Fruit fly (Drosophila melanogaster) whole organism, wandering third instar larva: Measurements from ENCODE around the gene CG43797.

ENCODE experiments used
- Abd-B ChIP-seq: fragments of >200 bp; optimal IDR thresholded peaks from 2 replicates; lab custom pipeline; 2017; ENCODE audit warnings: missing biosample characterization, missing genetic modification characterization
- CG32264 ChIP-seq: fragments of 200-800 bp; sonication (Bioruptor generic); optimal IDR thresholded peaks from 2 replicates; lab custom pipeline; 2016; ENCODE audit warnings: missing biosample characterization, missing genetic modification characterization
- Dfd ChIP-seq: fragments of >200 bp; optimal IDR thresholded peaks from 2 replicates; lab custom pipeline; 2017; ENCODE audit warnings: missing biosample characterization, missing genetic modification characterization
- Dif ChIP-seq: fragments of 200-275, 200-300 bp; sonication (Bioruptor generic); optimal IDR thresholded peaks from 2 replicates; lab custom pipeline; 2018; ENCODE audit warnings: missing biosample characterization, missing genetic modification characterization; ENCODE audit not compliant: partially characterized antibody
- HLH106 ChIP-seq: fragments of 200-800 bp; optimal IDR thresholded peaks from 3 replicates; lab custom pipeline; 2019; ENCODE audit warnings: missing biosample characterization, mild to moderate bottlenecking, missing genetic modification characterization, moderate library complexity
- Hnf4 ChIP-seq: fragments of 200-800 bp; sonication (Bioruptor generic); optimal IDR thresholded peaks from 2 replicates; lab custom pipeline; 2016; ENCODE audit warnings: missing biosample characterization, mild to moderate bottlenecking, missing genetic modification characterization
- Hr78 ChIP-seq: fragments of >200 bp; optimal IDR thresholded peaks from 2 replicates; lab custom pipeline; 2017; ENCODE audit warnings: missing biosample characterization, missing genetic modification characterization
- Hr83 ChIP-seq: fragments of 200-300 bp; sonication (Bioruptor generic); optimal IDR thresholded peaks from 2 replicates; lab custom pipeline; 2016; ENCODE audit warnings: missing biosample characterization, mild to moderate bottlenecking, missing genetic modification characterization, moderate library complexity; ENCODE audit not compliant: poor library complexity, severe bottlenecking
- Myc ChIP-seq: fragments of >200 bp; optimal IDR thresholded peaks from 2 replicates; lab custom pipeline; 2017
- N ChIP-seq: fragments of >200 bp; optimal IDR thresholded peaks from 2 replicates; lab custom pipeline; 2018; ENCODE audit warnings: missing biosample characterization, missing external identifiers, missing genetic modification characterization
- OdsH ChIP-seq: fragments of 200-800 bp; sonication (Bioruptor generic); optimal IDR thresholded peaks from 2 replicates; lab custom pipeline; 2016; ENCODE audit warnings: missing biosample characterization, mild to moderate bottlenecking, missing genetic modification characterization
- Rel ChIP-seq, 2 experiments: fragments of 200-800 bp; sonication (Bioruptor generic) in 1 of 2; optimal IDR thresholded peaks; 2 replicates in 1 of 2; 3 replicates in 1 of 2; lab custom pipeline; 2016 to 2019; ENCODE audit warnings: mild to moderate bottlenecking in 2 of 2, missing biosample characterization in 2 of 2, missing genetic modification characterization in 2 of 2, moderate library complexity in 1 of 2
- Sp1 ChIP-seq: fragments of 200-800 bp; sonication (Bioruptor generic); optimal IDR thresholded peaks from 3 replicates; lab custom pipeline; 2019; ENCODE audit warnings: missing biosample characterization, mild to moderate bottlenecking, missing genetic modification characterization, moderate library complexity
- Vsx2 ChIP-seq: fragments of 200-300, 225-300 bp; sonication (Bioruptor generic); optimal IDR thresholded peaks from 2 replicates; lab custom pipeline; 2018; ENCODE audit warnings: missing biosample characterization, missing genetic modification characterization; ENCODE audit not compliant: partially characterized antibody
- br ChIP-seq: fragments of 200-800 bp; sonication (Bioruptor generic); optimal IDR thresholded peaks from 2 replicates; lab custom pipeline; 2016; ENCODE audit warnings: missing biosample characterization, missing genetic modification characterization
- brk ChIP-seq: fragments of 200-800 bp; sonication (Bioruptor generic); optimal IDR thresholded peaks from 2 replicates; lab custom pipeline; 2016; ENCODE audit warnings: missing biosample characterization, mild to moderate bottlenecking, missing genetic modification characterization
- dl ChIP-seq, 2 experiments: fragments of 175-275, 200-275 bp in 1 of 2; fragments of 200-275 bp in 1 of 2; sonication (Bioruptor generic); optimal IDR thresholded peaks; lab custom pipeline; 2018; ENCODE audit warnings: mild to moderate bottlenecking in 2 of 2, missing biosample characterization in 2 of 2, missing genetic modification characterization in 2 of 2, moderate library complexity in 2 of 2; ENCODE audit not compliant: partially characterized antibody in 2 of 2, insufficient read depth in 1 of 2
- dmrt93B ChIP-seq: fragments of 200-800 bp; sonication (Bioruptor generic); optimal IDR thresholded peaks from 2 replicates; lab custom pipeline; 2018; ENCODE audit warnings: missing biosample characterization, mild to moderate bottlenecking, missing genetic modification characterization
- dsf ChIP-seq: sonication (Bioruptor generic); optimal IDR thresholded peaks from 2 replicates; lab custom pipeline; 2016; ENCODE audit warnings: missing biosample characterization, missing genetic modification characterization, borderline replicate concordance
- ey ChIP-seq: fragments of 200-800 bp; sonication (Bioruptor generic); optimal IDR thresholded peaks from 2 replicates; lab custom pipeline; 2016; ENCODE audit warnings: missing biosample characterization, missing genetic modification characterization
- foxo ChIP-seq, 2 experiments: fragments of 200-800 bp; sonication (Bioruptor generic); optimal IDR thresholded peaks; 2 replicates in 1 of 2; 3 replicates in 1 of 2; lab custom pipeline; 2016 to 2017; ENCODE audit warnings: missing biosample characterization in 2 of 2, missing genetic modification characterization in 2 of 2
- fru ChIP-seq: fragments of 200-800 bp; sonication (Bioruptor generic); optimal IDR thresholded peaks from 3 replicates; lab custom pipeline; 2016; ENCODE audit warnings: missing biosample characterization, mild to moderate bottlenecking, missing genetic modification characterization
- h ChIP-seq: fragments of 200-800 bp; sonication (Bioruptor generic); optimal IDR thresholded peaks from 3 replicates; lab custom pipeline; 2016; ENCODE audit warnings: missing biosample characterization, mild to moderate bottlenecking, missing genetic modification characterization
- jim ChIP-seq: fragments of 175-275, 200-325 bp; sonication (Bioruptor generic); optimal IDR thresholded peaks from 2 replicates; lab custom pipeline; 2016; ENCODE audit warnings: missing biosample characterization, mild to moderate bottlenecking, missing genetic modification characterization
- lola ChIP-seq: fragments of >200 bp; optimal IDR thresholded peaks from 2 replicates; lab custom pipeline; 2017; ENCODE audit warnings: missing biosample characterization, missing genetic modification characterization
- pan ChIP-seq: fragments of >200 bp; optimal IDR thresholded peaks from 2 replicates; lab custom pipeline; 2017
- psq ChIP-seq: fragments of 200-800 bp; sonication (Bioruptor generic); optimal IDR thresholded peaks from 3 replicates; lab custom pipeline; 2017; ENCODE audit warnings: missing biosample characterization, mild to moderate bottlenecking, missing genetic modification characterization, moderate library complexity
- rgr ChIP-seq: fragments of 200-800 bp; sonication (Bioruptor generic); optimal IDR thresholded peaks from 3 replicates; lab custom pipeline; 2016; ENCODE audit warnings: missing biosample characterization, mild to moderate bottlenecking, missing genetic modification characterization
- sage ChIP-seq: fragments of 200-800 bp; sonication (Bioruptor generic); optimal IDR thresholded peaks from 2 replicates; lab custom pipeline; 2016; ENCODE audit warnings: missing biosample characterization, mild to moderate bottlenecking, missing genetic modification characterization
- sv ChIP-seq: fragments of 200-800 bp; sonication (Bioruptor generic); optimal IDR thresholded peaks from 3 replicates; lab custom pipeline; 2016; ENCODE audit warnings: missing biosample characterization, missing genetic modification characterization
- tai ChIP-seq: sonication (Bioruptor generic); optimal IDR thresholded peaks from 2 replicates; lab custom pipeline; 2016; ENCODE audit warnings: missing biosample characterization, missing genetic modification characterization
- usp ChIP-seq: fragments of >200 bp; optimal IDR thresholded peaks from 2 replicates; lab custom pipeline; 2017; ENCODE audit warnings: missing biosample characterization, missing genetic modification characterization
- woc ChIP-seq: sonication (Bioruptor generic); optimal IDR thresholded peaks from 2 replicates; lab custom pipeline; 2016; ENCODE audit warnings: missing biosample characterization, mild to moderate bottlenecking, missing genetic modification characterization

The CG43797 gene

DNA sequence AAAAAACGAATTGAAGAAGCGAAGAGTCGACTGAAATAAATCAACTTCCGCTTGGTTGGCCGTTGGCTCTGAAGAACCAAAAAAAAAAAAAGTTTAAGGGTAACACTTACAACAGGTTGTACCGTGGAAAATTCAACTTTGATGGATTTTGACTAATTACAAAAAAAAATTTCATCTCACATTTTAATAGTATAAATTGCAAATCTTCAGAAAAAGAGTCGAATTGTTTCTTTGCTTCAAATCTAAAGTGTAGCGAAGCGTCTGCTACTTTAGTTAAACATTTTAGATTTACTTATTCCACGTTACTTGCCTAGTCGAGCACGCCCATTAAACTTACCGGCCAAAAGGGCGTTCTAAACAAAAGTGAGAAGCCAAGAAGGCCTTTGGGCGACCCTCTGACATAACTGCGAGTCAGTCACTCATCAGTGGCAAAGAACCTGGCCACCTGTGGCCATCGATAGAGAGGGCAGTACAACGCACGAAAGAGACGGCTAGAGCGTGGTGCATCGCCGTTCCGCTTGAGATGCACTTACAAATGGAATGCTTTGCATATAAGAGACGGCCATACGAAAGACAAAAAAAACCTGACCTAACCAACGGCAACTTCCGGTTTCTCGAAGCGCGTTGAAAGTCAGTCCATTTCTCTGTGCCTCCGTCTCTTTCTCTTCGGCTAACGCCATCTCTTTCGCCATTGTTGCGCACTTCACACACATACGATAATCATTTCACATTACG, 22.0 kb downstream of the CG43797 start:
- TF ChIP-seq N (GFP tag; lab: Kevin White, UChicago) (no peak), dmrt93B (GFP tag; lab: Kevin White, UChicago) (no peak), usp (GFP tag; lab: Kevin White, UChicago) (no peak), h (GFP tag; lab: Kevin White, UChicago) (no peak), Hr83 (GFP tag; lab: Kevin White, UChicago) (no peak), Vsx2 (GFP tag; lab: Kevin White, UChicago) (no peak), Hnf4 (GFP tag; lab: Kevin White, UChicago) (no peak), brk (GFP tag; lab: Kevin White, UChicago) (no peak), foxo (GFP tag; optimal IDR thresholded peaks at IDR 0.05; lab: Kevin White, UChicago) (no peak), jim (GFP tag; lab: Kevin White, UChicago) (no peak)

DNA sequence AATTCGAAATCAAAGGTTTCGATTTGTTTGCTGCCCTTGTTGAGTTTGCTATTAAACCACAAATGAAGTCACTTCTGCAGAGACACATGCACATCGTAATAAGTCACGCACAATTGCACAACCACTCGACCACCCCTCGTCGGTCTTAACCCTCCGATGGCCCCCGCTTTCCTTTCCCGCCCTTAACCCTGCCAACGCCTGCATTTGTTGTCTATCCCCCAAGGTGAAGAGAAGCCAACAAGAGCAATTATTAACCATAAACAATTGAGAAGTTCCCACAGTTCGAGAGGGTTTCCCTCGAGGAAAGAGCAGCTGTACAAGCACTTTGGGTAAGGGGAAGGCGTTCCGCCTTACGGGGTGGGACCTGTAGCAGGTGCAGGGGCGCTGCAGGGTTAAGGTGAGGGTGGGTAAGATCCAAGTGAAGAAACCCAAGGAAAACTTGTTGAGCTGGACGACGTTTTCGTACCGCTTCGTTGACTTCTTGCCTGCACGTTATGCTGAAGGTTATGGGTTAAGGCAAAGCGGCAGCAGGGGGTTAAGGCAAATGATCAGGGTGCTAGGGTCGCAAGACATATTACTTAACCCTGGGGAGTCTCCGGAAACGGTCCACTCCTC, 23.6 kb downstream of the CG43797 start:
- TF ChIP-seq Myc (lab: Kevin White, UChicago) (no peak), foxo (GFP tag; optimal IDR thresholded peaks at IDR 0.05; lab: Kevin White, UChicago) (no peak), dl (GFP tag; optimal IDR thresholded peaks at IDR 0.05; lab: Kevin White, UChicago; ENCODE audit: insufficient read depth in 1 of 2, partially characterized antibody in 2 of 2) (no peak)

DNA sequence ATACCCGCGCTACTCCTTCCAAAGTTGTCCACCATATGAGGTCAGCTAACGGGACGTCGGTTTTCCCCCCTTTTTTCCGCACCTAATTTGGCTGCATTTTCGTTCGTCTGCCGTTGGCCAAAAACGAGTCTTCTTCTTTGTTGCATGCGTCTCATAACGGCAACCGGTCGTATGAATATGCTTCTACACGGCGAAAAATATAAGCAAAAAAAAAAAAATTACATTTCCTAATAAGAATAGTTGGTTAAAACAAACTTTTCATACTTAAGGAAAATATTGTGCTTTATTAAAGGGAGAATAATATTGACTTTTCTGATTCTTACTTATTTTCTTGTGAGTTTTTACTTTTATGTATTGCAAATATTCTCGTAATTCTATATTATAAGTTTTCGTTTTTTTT, 25.3 kb downstream of the CG43797 start:
- TF ChIP-seq Hr83 (GFP tag; lab: Kevin White, UChicago) (no peak), CG32264 (GFP tag; lab: Kevin White, UChicago) (no peak), woc (GFP tag; lab: Kevin White, UChicago) (no peak)
- TF ChIP-seq, all 38 proteins: peak for 0

DNA sequence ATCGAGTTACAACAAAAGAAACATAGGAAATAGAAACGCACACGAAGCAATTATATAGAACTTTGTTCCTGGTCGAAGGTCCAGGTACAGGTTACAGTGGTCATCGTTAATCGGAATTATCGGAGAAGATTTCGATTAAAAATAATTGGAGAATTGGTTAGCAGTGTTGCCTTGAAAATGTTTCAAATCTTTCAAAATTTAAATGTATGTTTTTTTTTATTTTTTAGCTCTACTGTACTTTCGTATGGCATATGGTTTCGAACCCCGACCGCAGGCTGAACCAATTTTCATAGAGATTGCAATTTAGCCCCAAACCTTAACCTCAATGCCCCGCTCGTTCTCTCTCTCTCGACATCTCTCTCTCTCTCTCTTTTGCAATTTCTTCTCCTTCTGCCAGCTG, 28.2 kb downstream of the CG43797 start:
- TF ChIP-seq sage (GFP tag; lab: Kevin White, UChicago) = no peak
- peak in 1 of 2 experiments; percentile 12 for TF ChIP-seq dl (GFP tag; optimal IDR thresholded peaks at IDR 0.05; lab: Kevin White, UChicago; ENCODE audit: insufficient read depth in 1 of 2, partially characterized antibody in 2 of 2)

DNA sequence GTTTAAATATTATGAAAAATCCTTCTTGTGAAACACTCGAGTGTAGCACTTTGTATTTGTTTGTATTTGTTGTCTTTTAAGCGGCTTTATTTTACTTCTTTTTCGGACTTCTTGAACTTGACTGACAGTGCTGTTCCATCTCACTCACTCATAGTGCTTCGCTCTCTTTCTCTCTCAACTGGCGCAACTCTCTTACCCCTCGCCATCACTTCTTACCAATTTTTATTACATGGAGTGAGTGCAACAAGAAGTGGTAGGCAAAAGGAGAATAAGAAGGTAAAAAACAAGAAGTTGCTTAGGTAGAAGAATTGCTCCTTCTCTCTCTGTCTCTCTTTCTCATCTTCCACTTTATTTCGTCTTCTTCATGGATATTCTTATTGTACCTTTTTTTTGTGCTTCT, 28.9 kb downstream of the CG43797 start:
- TF ChIP-seq fru (GFP tag; lab: Kevin White, UChicago) (peak; percentile 38), psq (GFP tag; lab: Kevin White, UChicago) (peak; percentile 96), dl (GFP tag; optimal IDR thresholded peaks at IDR 0.05; lab: Kevin White, UChicago; ENCODE audit: insufficient read depth in 1 of 2, partially characterized antibody in 2 of 2) (peak in 1 of 2 experiments; percentile 7), dsf (GFP tag; lab: Kevin White, UChicago) (no peak)

DNA sequence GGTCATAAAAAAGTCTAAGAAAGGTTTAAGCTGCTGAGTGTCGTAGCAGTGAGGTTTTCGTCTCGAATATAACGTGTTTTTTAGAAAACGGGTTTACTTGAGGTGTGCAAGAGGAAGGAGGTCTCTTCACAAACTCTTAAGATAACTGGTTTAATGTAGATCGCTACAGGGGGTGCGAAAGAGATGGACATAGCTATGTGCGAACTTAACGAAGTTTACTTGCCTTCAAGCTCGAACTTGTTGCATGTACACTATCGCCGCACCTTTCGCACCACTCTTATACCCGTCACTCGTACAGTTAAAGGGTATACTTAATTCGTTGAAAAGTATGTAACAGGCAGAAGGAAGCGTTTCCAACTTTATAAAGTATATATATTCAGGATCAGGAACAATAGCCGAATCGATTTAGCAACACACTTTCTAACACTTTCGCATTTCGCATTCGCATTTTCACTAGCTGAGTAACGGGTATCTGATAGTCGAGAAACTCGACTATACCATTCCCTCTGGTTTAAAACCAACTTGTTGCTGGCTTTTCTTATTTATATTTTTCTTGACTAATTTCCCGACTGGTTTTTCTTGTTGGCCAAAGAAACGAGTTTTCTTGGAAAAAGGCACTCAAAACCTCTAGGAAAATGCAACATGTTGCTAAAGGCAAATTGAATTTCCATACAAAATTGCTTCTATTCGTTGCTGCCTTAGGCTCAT, 30.6 kb downstream of the CG43797 start:
- peak; percentile 33 for TF ChIP-seq Sp1 (GFP tag; lab: Kevin White, UChicago)
- peak; percentile 39 for TF ChIP-seq Hnf4 (GFP tag; lab: Kevin White, UChicago)
- TF ChIP-seq woc (GFP tag; lab: Kevin White, UChicago) = peak; percentile 68
- no peak for TF ChIP-seq N (GFP tag; lab: Kevin White, UChicago)
- peak; percentile 54 for TF ChIP-seq Dfd
- TF ChIP-seq Hr78 (GFP tag; lab: Kevin White, UChicago) = no peak
- peak; percentile 52 for TF ChIP-seq rgr (GFP tag; lab: Kevin White, UChicago)
- TF ChIP-seq br (GFP tag; lab: Kevin White, UChicago) = peak; percentile 42
- peak; percentile 53 for TF ChIP-seq ey (GFP tag; lab: Kevin White, UChicago)
- peak; percentile 29 for TF ChIP-seq fru (GFP tag; lab: Kevin White, UChicago)
- peak; percentile 58 for TF ChIP-seq h (GFP tag; lab: Kevin White, UChicago)
- peak; percentile 94 for TF ChIP-seq Dif (GFP tag; lab: Kevin White, UChicago)
- no peak for TF ChIP-seq CG32264 (GFP tag; lab: Kevin White, UChicago)
- TF ChIP-seq pan (lab: Kevin White, UChicago) = no peak
- TF ChIP-seq Myc (lab: Kevin White, UChicago) = no peak
- TF ChIP-seq Rel (GFP tag; optimal IDR thresholded peaks at IDR 0.05; lab: Kevin White, UChicago) = no peak
- TF ChIP-seq Rel (tag; optimal IDR thresholded peaks at IDR 0.05; lab: Kevin White, UChicago) = no peak
- TF ChIP-seq sv (GFP tag; lab: Kevin White, UChicago) = peak; percentile 6
- peak in 1 of 2 experiments; percentile 52 for TF ChIP-seq foxo (GFP tag; optimal IDR thresholded peaks at IDR 0.05; lab: Kevin White, UChicago)
- no peak for TF ChIP-seq Abd-B (GFP tag; lab: Kevin White, UChicago)
- TF ChIP-seq Vsx2 (GFP tag; lab: Kevin White, UChicago) = peak; percentile 97
- TF ChIP-seq tai (GFP tag; lab: Kevin White, UChicago) = no peak
- TF ChIP-seq HLH106 = peak; percentile 62
- TF ChIP-seq psq (GFP tag; lab: Kevin White, UChicago) = peak; percentile 44
- no peak for TF ChIP-seq dsf (GFP tag; lab: Kevin White, UChicago)
- peak; percentile 36 for TF ChIP-seq OdsH
- TF ChIP-seq lola = no peak
